Worm (Caenorhabditis elegans) whole organism, L1 larva: ENCODE data around the gene H32C10.1.

Source experiments
- C16A3.4 ChIP-seq: fragments of 150-350 bp; optimal IDR thresholded peaks from 2 replicates; lab custom pipeline; 2014; ENCODE audit warnings: missing biosample characterization, missing genetic modification characterization
- C34B4.2 ChIP-seq: sonication (generic microtip); optimal IDR thresholded peaks from 2 replicates; lab custom pipeline; 2017; ENCODE audit warnings: mild to moderate bottlenecking, missing genetic modification characterization, missing compliant biosample characterization
- F16B12.6 ChIP-seq: fragments of 150-350 bp; optimal IDR thresholded peaks from 2 replicates; lab custom pipeline; 2014; ENCODE audit warnings: missing biosample characterization, missing genetic modification characterization
- Y116A8C.19 ChIP-seq: sonication (generic microtip); optimal IDR thresholded peaks from 2 replicates; lab custom pipeline; 2016; ENCODE audit warnings: missing compliant biosample characterization, missing genetic modification characterization, borderline replicate concordance
- aha-1 ChIP-seq: fragments of 150-350 bp; optimal IDR thresholded peaks from 2 replicates; lab custom pipeline; 2014; ENCODE audit warnings: missing biosample characterization, missing genetic modification characterization
- aly-2 ChIP-seq: fragments of 150-350 bp; optimal IDR thresholded peaks from 2 replicates; lab custom pipeline; 2014; ENCODE audit warnings: missing biosample characterization, missing genetic modification characterization
- ama-1 ChIP-seq: fragments of 150-350 bp; optimal IDR thresholded peaks from 2 replicates; lab custom pipeline; 2014
- blmp-1 ChIP-seq: fragments of 150-350 bp; optimal IDR thresholded peaks from 2 replicates; lab custom pipeline; 2014; ENCODE audit warnings: missing biosample characterization, missing genetic modification characterization
- ceh-63 ChIP-seq: fragments of 200-800 bp; sonication (Bioruptor generic); optimal IDR thresholded peaks from 2 replicates; lab custom pipeline; 2018; ENCODE audit warnings: mild to moderate bottlenecking, missing genetic modification characterization, missing compliant biosample characterization
- ceh-88 ChIP-seq: fragments of 200-800 bp; sonication (Bioruptor generic); IDR thresholded peaks from 2 replicates; pipeline ENCODE4 v1.3.6; 2022; ENCODE audit warnings: missing genetic modification characterization, missing compliant biosample characterization
- ceh-90 ChIP-seq: sonication (generic microtip); optimal IDR thresholded peaks from 2 replicates; lab custom pipeline; 2016; ENCODE audit warnings: missing genetic modification characterization, missing compliant biosample characterization
- dpl-1 ChIP-seq, 3 experiments: fragments of 150-350 bp in 2 of 3; sonication (generic microtip) in 1 of 3; optimal IDR thresholded peaks; 2 replicates each; lab custom pipeline; 2014 to 2017; ENCODE audit warnings: missing biosample characterization in 3 of 3, missing genetic modification characterization in 3 of 3, missing genetic modification reagents in 3 of 3
- dsc-1 ChIP-seq: sonication (generic microtip); optimal IDR thresholded peaks from 2 replicates; lab custom pipeline; 2016; ENCODE audit warnings: mild to moderate bottlenecking, missing genetic modification characterization, missing compliant biosample characterization
- elt-2 ChIP-seq: sonication (generic microtip); optimal IDR thresholded peaks from 2 replicates; lab custom pipeline; 2016; ENCODE audit warnings: missing genetic modification characterization, mild to moderate bottlenecking, inconsistent platforms, missing compliant biosample characterization, missing genetic modification reagents
- elt-3 ChIP-seq, 6 experiments: fragments of 150-350 bp in 1 of 6; sonication (generic microtip); optimal IDR thresholded peaks; 2 replicates each; lab custom pipeline; 2017 to 2018; ENCODE audit warnings: missing biosample characterization in 6 of 6, missing genetic modification characterization in 6 of 6, inconsistent platforms in 1 of 6
- fkh-10 ChIP-seq: sonication (generic microtip); optimal IDR thresholded peaks from 2 replicates; lab custom pipeline; 2017; ENCODE audit warnings: missing biosample characterization, missing genetic modification reagents, missing genetic modification characterization
- fkh-4 ChIP-seq: sonication (generic microtip); optimal IDR thresholded peaks from 2 replicates; lab custom pipeline; 2016; ENCODE audit warnings: missing compliant biosample characterization, missing genetic modification characterization, borderline replicate concordance
- hlh-17 ChIP-seq: fragments of 200-800 bp; sonication (Bioruptor generic); optimal IDR thresholded peaks from 2 replicates; lab custom pipeline; 2018; ENCODE audit warnings: missing genetic modification characterization, mild to moderate bottlenecking, missing compliant biosample characterization, moderate library complexity, borderline replicate concordance
- hlh-4 ChIP-seq: sonication (generic microtip); optimal IDR thresholded peaks from 2 replicates; lab custom pipeline; 2016; ENCODE audit warnings: mild to moderate bottlenecking, missing genetic modification characterization, missing compliant biosample characterization
- irx-1 ChIP-seq: sonication (generic microtip); optimal IDR thresholded peaks from 2 replicates; lab custom pipeline; 2016; ENCODE audit warnings: missing genetic modification characterization, missing compliant biosample characterization
- jun-1 ChIP-seq: fragments of 150-350 bp; optimal IDR thresholded peaks from 2 replicates; lab custom pipeline; 2014; ENCODE audit warnings: missing biosample characterization, missing genetic modification reagents, missing genetic modification characterization
- lin-13 ChIP-seq: fragments of 150-350 bp; optimal IDR thresholded peaks from 2 replicates; lab custom pipeline; 2014; ENCODE audit warnings: missing biosample characterization, missing genetic modification reagents, missing genetic modification characterization
- lin-14 ChIP-seq: fragments of 200-800 bp; sonication (Bioruptor generic); optimal IDR thresholded peaks from 2 replicates; lab custom pipeline; 2018; ENCODE audit warnings: mild to moderate bottlenecking, missing genetic modification characterization, moderate library complexity, missing compliant biosample characterization
- lin-15B ChIP-seq: fragments of 150-350 bp; sonication (generic microtip); optimal IDR thresholded peaks from 3 replicates; lab custom pipeline; 2014; ENCODE audit warnings: missing biosample characterization, missing genetic modification characterization
- lin-35 ChIP-seq, 2 experiments: fragments of 150-350 bp; optimal IDR thresholded peaks; 2 replicates each; lab custom pipeline; 2014; ENCODE audit warnings: missing biosample characterization in 2 of 2, missing genetic modification characterization in 2 of 2, missing genetic modification reagents in 2 of 2
- lin-39 ChIP-seq: fragments of 150-350 bp; optimal IDR thresholded peaks from 2 replicates; lab custom pipeline; 2014; ENCODE audit warnings: missing biosample characterization, missing genetic modification reagents, missing genetic modification characterization
- lsy-2 ChIP-seq, 2 experiments: fragments of 150-350 bp; optimal IDR thresholded peaks; 2 replicates each; lab custom pipeline; 2014; ENCODE audit warnings: missing biosample characterization in 2 of 2, missing genetic modification characterization in 2 of 2
- mab-9 ChIP-seq: fragments of 200-800 bp; sonication (Bioruptor generic); IDR thresholded peaks from 2 replicates; pipeline ENCODE4 v1.3.6; 2022; ENCODE audit warnings: missing genetic modification reagents, missing genetic modification characterization, missing compliant biosample characterization
- mdl-1 ChIP-seq, 2 experiments: fragments of 150-350 bp; optimal IDR thresholded peaks; 2 replicates each; lab custom pipeline; 2014 to 2017; ENCODE audit warnings: missing biosample characterization in 2 of 2, missing genetic modification characterization in 2 of 2, inconsistent platforms in 1 of 2
- mef-2 ChIP-seq: fragments of 150-350 bp; optimal IDR thresholded peaks from 2 replicates; lab custom pipeline; 2014; ENCODE audit warnings: missing biosample characterization, missing genetic modification characterization
- mep-1 ChIP-seq: fragments of 150-350 bp; optimal IDR thresholded peaks from 2 replicates; lab custom pipeline; 2014; ENCODE audit warnings: missing biosample characterization, missing genetic modification characterization
- nhr-11 ChIP-seq: fragments of 150-350 bp; optimal IDR thresholded peaks from 2 replicates; lab custom pipeline; 2014; ENCODE audit warnings: missing biosample characterization, missing genetic modification characterization
- nhr-12 ChIP-seq: sonication (generic microtip); optimal IDR thresholded peaks from 2 replicates; lab custom pipeline; 2017; ENCODE audit warnings: missing biosample characterization, missing genetic modification characterization
- nhr-237 ChIP-seq: fragments of 150-350 bp; optimal IDR thresholded peaks from 2 replicates; lab custom pipeline; 2014; ENCODE audit warnings: missing biosample characterization, missing genetic modification characterization
- nhr-28 ChIP-seq: fragments of 150-350 bp; optimal IDR thresholded peaks from 2 replicates; lab custom pipeline; 2014; ENCODE audit warnings: missing biosample characterization, missing genetic modification characterization
- nhr-47 ChIP-seq: sonication (generic microtip); optimal IDR thresholded peaks from 2 replicates; lab custom pipeline; 2016; ENCODE audit warnings: mild to moderate bottlenecking, missing genetic modification characterization, moderate library complexity, missing compliant biosample characterization
- nhr-77 ChIP-seq: fragments of 150-350 bp; optimal IDR thresholded peaks from 2 replicates; lab custom pipeline; 2014; ENCODE audit warnings: missing biosample characterization, missing genetic modification characterization
- pag-3 ChIP-seq: sonication (generic microtip); optimal IDR thresholded peaks from 2 replicates; lab custom pipeline; 2017; ENCODE audit warnings: missing genetic modification characterization, mild to moderate bottlenecking, missing compliant biosample characterization, antibody characterized with exemption, borderline replicate concordance; ENCODE audit not compliant: insufficient read depth
- rnt-1 ChIP-seq: sonication (generic microtip); optimal IDR thresholded peaks from 2 replicates; lab custom pipeline; 2016; ENCODE audit warnings: mild to moderate bottlenecking, missing genetic modification characterization, moderate library complexity, missing compliant biosample characterization
- snu-23 ChIP-seq: sonication (generic microtip); optimal IDR thresholded peaks from 2 replicates; lab custom pipeline; 2016; ENCODE audit warnings: missing genetic modification characterization, missing compliant biosample characterization
- sox-4 ChIP-seq: sonication (generic microtip); optimal IDR thresholded peaks from 2 replicates; lab custom pipeline; 2016; ENCODE audit warnings: missing genetic modification characterization, missing compliant biosample characterization
- swsn-7 ChIP-seq: sonication (generic microtip); optimal IDR thresholded peaks from 2 replicates; lab custom pipeline; 2016; ENCODE audit warnings: missing genetic modification characterization, missing compliant biosample characterization
- tbx-2 ChIP-seq: sonication (generic microtip); optimal IDR thresholded peaks from 2 replicates; lab custom pipeline; 2016; ENCODE audit warnings: missing genetic modification characterization, missing compliant biosample characterization
- unc-98 ChIP-seq: fragments of 200-800 bp; sonication (Bioruptor generic); IDR thresholded peaks from 2 replicates; pipeline ENCODE4 v1.3.6; 2022; ENCODE audit warnings: missing genetic modification characterization, missing compliant biosample characterization
- vab-15 ChIP-seq: sonication (generic microtip); optimal IDR thresholded peaks from 2 replicates; lab custom pipeline; 2017; ENCODE audit warnings: missing genotype, mild to moderate bottlenecking, missing genetic modification characterization, missing compliant biosample characterization
- zag-1 ChIP-seq: fragments of 150-350 bp; optimal IDR thresholded peaks from 2 replicates; lab custom pipeline; 2014; ENCODE audit warnings: missing biosample characterization, missing genetic modification characterization
- ztf-11 ChIP-seq, 2 experiments: sonication (generic microtip); optimal IDR thresholded peaks; 2 replicates each; lab custom pipeline; 2016 to 2017; ENCODE audit warnings: missing genetic modification characterization in 2 of 2, missing biosample characterization in 1 of 2, missing compliant biosample characterization in 1 of 2

Gene H32C10.1

ce11 chrIV:5967035-5967499 lies 32.9 kb downstream of the H32C10.1 start (continued):
- TF ChIP-seq nhr-77 (tag; lab: Kevin White, UChicago), result peak; percentile 73
- TF ChIP-seq blmp-1, result peak; percentile 48
- no peak for TF ChIP-seq unc-98 (GFP tag; lab: Robert Waterston, UW)
- no peak for TF ChIP-seq Y116A8C.19 (tag; lab: Kevin White, UChicago)
- peak; percentile 86 for TF ChIP-seq nhr-47 (tag; lab: Kevin White, UChicago)
- no peak for TF ChIP-seq C34B4.2 (tag; lab: Kevin White, UChicago)
- no peak for TF ChIP-seq ama-1 (lab: Kevin White, UChicago)
- TF ChIP-seq lin-15B (tag; lab: Kevin White, UChicago), result no peak
- TF ChIP-seq elt-2 (tag; lab: Kevin White, UChicago), result peak; percentile 89
- peak; percentile 75 for TF ChIP-seq tbx-2 (tag; lab: Kevin White, UChicago)
- TF ChIP-seq elt-3 (tag; optimal IDR thresholded peaks at IDR 0.05; lab: Kevin White, UChicago), result peak in 5 of 6 experiments; percentile 19 to 89 (median 46)
- no peak for TF ChIP-seq lin-13 (GFP tag; lab: Kevin White, UChicago)
- peak; percentile 58 for TF ChIP-seq rnt-1

DNA sequence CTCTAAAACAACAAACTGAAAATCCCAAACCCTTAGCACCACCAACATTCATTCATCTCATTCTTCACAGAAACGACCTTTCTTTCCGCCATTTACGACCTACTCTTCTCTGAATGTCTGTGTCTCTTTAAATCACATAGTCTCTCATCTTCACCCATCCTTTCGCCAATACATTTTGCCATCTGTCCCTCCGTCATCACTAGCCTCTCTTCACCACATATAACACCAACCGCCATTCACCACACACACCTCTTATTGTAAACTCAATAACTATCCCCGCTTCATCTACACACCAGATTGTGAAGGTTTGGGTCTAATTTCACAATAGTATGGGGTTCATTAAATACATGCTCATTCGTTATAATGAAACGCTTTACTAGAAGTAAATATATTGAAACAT lies 36.4 kb downstream of the H32C10.1 start:
- TF ChIP-seq pag-3 (tag; lab: Kevin White, UChicago), result no peak
- TF ChIP-seq rnt-1, result no peak
- TF ChIP-seq C34B4.2 (tag; lab: Kevin White, UChicago), result no peak
- no peak for TF ChIP-seq sox-4 (tag; lab: Kevin White, UChicago)
- TF ChIP-seq ztf-11 (tag; optimal IDR thresholded peaks at IDR 0.05; lab: Kevin White, UChicago), result peak in 1 of 2 experiments; percentile 20
- TF ChIP-seq mep-1 (tag; lab: Kevin White, UChicago), result no peak
- no peak for TF ChIP-seq ceh-88 (GFP tag; lab: Robert Waterston, UW)

DNA sequence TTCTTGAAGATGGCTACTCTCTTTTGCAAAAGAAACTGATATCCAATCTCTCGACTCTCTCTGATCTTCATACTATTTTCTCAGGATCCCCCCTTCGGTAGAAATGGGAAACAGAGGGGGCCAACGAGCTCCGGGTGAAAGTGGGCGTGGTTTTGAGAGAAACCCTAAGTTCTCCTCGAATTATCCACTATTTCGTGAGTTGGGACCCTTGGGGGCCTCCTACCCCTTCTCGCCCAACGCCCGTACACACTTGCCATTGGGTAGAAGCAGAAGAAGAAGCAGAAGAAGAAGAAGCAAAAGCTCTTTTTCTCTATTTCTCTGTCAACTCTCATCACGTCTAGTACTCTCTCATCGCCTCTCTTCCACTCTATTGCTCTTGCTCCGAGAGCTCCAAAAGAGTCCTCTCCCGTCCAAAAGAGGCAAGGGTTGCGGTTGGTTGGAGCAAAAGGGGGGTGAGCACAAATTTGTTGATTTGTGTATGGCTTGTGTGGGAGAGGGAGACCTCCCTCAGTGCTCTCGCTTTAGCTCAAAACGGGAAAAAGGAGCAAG lies 39.9 kb downstream of the H32C10.1 start:
- TF ChIP-seq mdl-1 (tag; optimal IDR thresholded peaks at IDR 0.05; lab: Kevin White, UChicago) (peak in 1 of 2 experiments; percentile 3), jun-1 (tag; lab: Kevin White, UChicago) (no peak), nhr-237 (no peak), irx-1 (tag; lab: Kevin White, UChicago) (peak; percentile 36), lsy-2 (tag; optimal IDR thresholded peaks at IDR 0.05; lab: Kevin White, UChicago) (peak; percentile 27 to 57), lin-39 (no peak), aha-1 (tag; lab: Kevin White, UChicago) (no peak), elt-3 (tag; optimal IDR thresholded peaks at IDR 0.05; lab: Kevin White, UChicago) (no peak), Y116A8C.19 (tag; lab: Kevin White, UChicago) (no peak), lin-14 (GFP tag; lab: Kevin White, UChicago) (peak; percentile 89), ceh-63 (no peak), nhr-28 (tag; lab: Kevin White, UChicago) (no peak), unc-98 (GFP tag; lab: Robert Waterston, UW) (no peak), dpl-1 (GFP tag; optimal IDR thresholded peaks at IDR 0.05; lab: Kevin White, UChicago) (peak in 1 of 3 experiments; percentile 25), F16B12.6 (tag; lab: Kevin White, UChicago) (no peak), hlh-4 (tag; lab: Kevin White, UChicago) (no peak), vab-15 (tag; lab: Kevin White, UChicago) (no peak), mab-9 (no peak), fkh-10 (GFP tag; lab: Kevin White, UChicago) (peak; percentile 83), tbx-2 (tag; lab: Kevin White, UChicago) (peak; percentile 64), aly-2 (tag; lab: Kevin White, UChicago) (peak; percentile 33), ceh-90 (tag; lab: Kevin White, UChicago) (no peak), pag-3 (tag; lab: Kevin White, UChicago) (peak; percentile 94), ama-1 (lab: Kevin White, UChicago) (no peak), swsn-7 (tag; lab: Kevin White, UChicago) (peak; percentile 62), nhr-12 (tag; lab: Kevin White, UChicago) (no peak), dsc-1 (peak; percentile 88), lin-15B (tag; lab: Kevin White, UChicago) (no peak), mef-2 (peak; percentile 8), lin-35 (GFP tag; optimal IDR thresholded peaks at IDR 0.05; lab: Kevin White, UChicago) (peak in 1 of 2 experiments; percentile 39), C16A3.4 (tag; lab: Kevin White, UChicago) (no peak), nhr-11 (tag; lab: Kevin White, UChicago) (no peak), hlh-17 (GFP tag; lab: Kevin White, UChicago) (no peak), zag-1 (peak; percentile 83), fkh-4 (tag; lab: Kevin White, UChicago) (peak; percentile 30), C34B4.2 (tag; lab: Kevin White, UChicago) (no peak), snu-23 (GFP tag; lab: Kevin White, UChicago) (peak; percentile 60)
